Worm (Caenorhabditis elegans): ENCODE measurements around the gene T04A8.7.

Gene T04A8.7

DNA sequence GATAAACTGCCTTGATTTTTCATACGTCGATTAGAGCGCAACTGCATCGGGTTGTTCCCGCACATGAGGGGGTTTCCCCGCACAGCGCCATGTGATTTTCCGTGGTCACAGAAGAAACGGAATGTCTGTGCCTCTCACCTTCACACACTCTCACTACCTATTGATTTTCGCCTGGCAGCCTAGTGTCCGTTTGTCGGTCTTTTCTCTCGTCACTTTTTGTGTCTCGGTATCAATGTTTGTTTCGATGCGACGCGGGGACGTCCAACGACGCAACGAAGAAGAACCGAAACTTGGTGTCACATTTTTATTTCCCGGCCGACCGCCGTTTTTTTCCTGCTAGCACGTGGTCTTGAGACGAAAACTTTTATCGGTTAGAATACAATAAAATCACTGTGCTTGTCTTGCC is 45.8 kb upstream of the T04A8.7 start (continued):
- TF ChIP-seq Y105C5A.15 (GFP tag; IDR thresholded peaks at IDR 0.05) (peak; percentile 76; the same call in 1 of the 2 replicates), ceh-32 (tag; optimal IDR thresholded peaks at IDR 0.05; ENCODE audit: poor library complexity) (no peak), jun-1 (tag; optimal IDR thresholded peaks at IDR 0.05) (peak; percentile 72), zfp-3 (GFP tag; conservative IDR thresholded peaks at IDR 0.05) (0 out of 2 replicates have a peak, but pooled peaks have one; percentile 39), egl-27 (tag; optimal IDR thresholded peaks at IDR 0.05) (peak; percentile 49), F49E8.2 (tag; optimal IDR thresholded peaks at IDR 0.05; ENCODE audit: borderline replicate concordance) (no peak), ZK546.5 (tag; optimal IDR thresholded peaks at IDR 0.05) (no peak), saeg-2 (GFP tag; IDR thresholded peaks at IDR 0.05) (peak; percentile 81), zfp-2 (tag; optimal IDR thresholded peaks at IDR 0.05) (peak; percentile 48), arid-1 (GFP tag; conservative IDR thresholded peaks at IDR 0.05) (peak; percentile 15; the same call in 1 of the 2 replicates)

DNA sequence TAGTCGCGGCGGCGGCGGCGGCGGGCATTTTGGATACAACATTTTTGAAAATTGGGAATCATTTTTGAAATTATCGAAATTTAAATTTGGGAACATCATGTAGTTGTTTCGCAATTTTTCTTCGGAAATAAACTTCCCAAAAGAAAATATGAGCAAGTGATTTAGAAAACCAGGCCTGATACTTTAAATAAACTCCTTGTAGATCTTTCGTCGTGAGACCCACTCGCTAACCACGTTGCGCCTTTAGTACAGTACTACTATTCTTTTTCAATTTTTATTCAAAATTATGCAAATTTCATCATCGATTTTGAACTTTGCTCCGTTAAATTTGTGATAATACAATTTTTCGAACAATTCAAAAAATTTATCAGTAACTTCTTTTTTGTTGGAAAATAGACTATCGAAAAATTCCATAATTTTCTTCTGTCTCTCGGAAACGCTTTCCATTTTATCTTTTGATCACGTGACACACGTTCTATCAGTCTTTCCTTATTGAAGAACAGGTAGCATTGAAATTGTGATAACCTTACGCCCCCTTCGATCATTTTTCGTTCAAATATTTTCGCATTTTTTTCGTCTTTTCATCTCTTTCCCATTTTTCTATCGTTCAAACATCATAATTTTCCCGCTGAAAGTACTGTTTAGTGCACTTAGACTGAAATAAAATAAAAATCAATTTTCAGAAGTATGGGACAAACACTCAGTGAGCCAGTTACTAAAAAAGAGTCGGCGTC is 45.2 kb upstream of the T04A8.7 start, which contains the start of gene ppm-2:
Gene ppm-2 (plus strand): TSS at position 684 of the 734 bp plus-strand sequence.
- TF ChIP-seq unc-62 (GFP tag; optimal IDR thresholded peaks at IDR 0.05 in 1 of 2): no peak
- no peak for TF ChIP-seq unc-62 (tag; optimal IDR thresholded peaks at IDR 0.05)
- no peak for TF ChIP-seq nhr-76 (tag; optimal IDR thresholded peaks at IDR 0.05)
- 0 out of 2 replicates have a peak, but pooled peaks have one; percentile 4 for TF ChIP-seq dmd-9 (GFP tag; IDR thresholded peaks at IDR 0.05)
- no peak for TF ChIP-seq T26A8.4 (GFP tag; IDR thresholded peaks at IDR 0.05)
- 0 out of 2 replicates have a peak, but pooled peaks have one; percentile 45 for TF ChIP-seq zfp-3 (GFP tag; conservative IDR thresholded peaks at IDR 0.05)
- no peak for TF ChIP-seq ZK337.2 (GFP tag; IDR thresholded peaks at IDR 0.05)
- TF ChIP-seq mdl-1 (tag; optimal IDR thresholded peaks at IDR 0.05): peak in 1 of 2 experiments; percentile 10
- no peak for TF ChIP-seq mdt-29 (GFP tag; IDR thresholded peaks at IDR 0.05)
- no peak for TF ChIP-seq hif-1 (tag; optimal IDR thresholded peaks at IDR 0.05)
- TF ChIP-seq pha-4 (GFP tag; IDR thresholded peaks at IDR 0.05): no peak
- TF ChIP-seq pha-4 (tag; optimal IDR thresholded peaks at IDR 0.05): no peak
- TF ChIP-seq lin-13 (GFP tag; optimal IDR thresholded peaks at IDR 0.05): no peak
- no peak for TF ChIP-seq ceh-32 (tag; optimal IDR thresholded peaks at IDR 0.05; ENCODE audit: poor library complexity)
- TF ChIP-seq aly-2 (tag; optimal IDR thresholded peaks at IDR 0.05): no peak
- peak; percentile 77 for TF ChIP-seq dmd-6 (GFP tag; IDR thresholded peaks at IDR 0.05)
- no peak for TF ChIP-seq vab-7 (GFP tag; IDR thresholded peaks at IDR 0.05)
- no peak for TF ChIP-seq jun-1 (tag; optimal IDR thresholded peaks at IDR 0.05)
- peak; percentile 22; the same call in 1 of the 2 replicates for TF ChIP-seq lin-38 (GFP tag; IDR thresholded peaks at IDR 0.05)
- peak; percentile 27 for TF ChIP-seq unc-130 (GFP tag; optimal IDR thresholded peaks at IDR 0.05)
- no peak for TF ChIP-seq lin-15B (tag; optimal IDR thresholded peaks at IDR 0.05)
- no peak for TF ChIP-seq set-16 (GFP tag; IDR thresholded peaks at IDR 0.05)
- no peak for TF ChIP-seq nhr-25 (tag; optimal IDR thresholded peaks at IDR 0.05; ENCODE audit: borderline replicate concordance, insufficient read depth)
- no peak for TF ChIP-seq nhr-237 (tag; optimal IDR thresholded peaks at IDR 0.05)
- no peak for TF ChIP-seq tag-97 (GFP tag; IDR thresholded peaks at IDR 0.05)
- TF ChIP-seq madf-5 (GFP tag; IDR thresholded peaks at IDR 0.05): no peak
- no peak for TF ChIP-seq nhr-11 (tag; optimal IDR thresholded peaks at IDR 0.05)
- TF ChIP-seq ztf-7 (tag; optimal IDR thresholded peaks at IDR 0.05): no peak
- no peak for TF ChIP-seq egl-27 (tag; optimal IDR thresholded peaks at IDR 0.05)
- TF ChIP-seq lin-1 (GFP tag; IDR thresholded peaks at IDR 0.05): 0 out of 2 replicates have a peak, but pooled peaks have one; percentile 38
- TF ChIP-seq F44E2.7 (GFP tag; IDR thresholded peaks at IDR 0.05): no peak
- no peak for TF ChIP-seq lin-39 (tag; optimal IDR thresholded peaks at IDR 0.05)
- no peak for TF ChIP-seq mxl-3 (GFP tag; optimal IDR thresholded peaks at IDR 0.05)
- no peak for TF ChIP-seq hmg-1.1 (GFP tag; IDR thresholded peaks at IDR 0.05)
- 0 out of 2 replicates have a peak, but pooled peaks have one; percentile 9 for TF ChIP-seq tra-1 (GFP tag; IDR thresholded peaks at IDR 0.05)
- TF ChIP-seq ztf-11 (tag; optimal IDR thresholded peaks at IDR 0.05): no peak
- peak; percentile 73 for TF ChIP-seq hlh-30 (tag; optimal IDR thresholded peaks at IDR 0.05; ENCODE audit: insufficient read depth)
- no peak for TF ChIP-seq nhr-111 (GFP tag; optimal IDR thresholded peaks at IDR 0.05)
- no peak for TF ChIP-seq ces-1 (GFP tag; optimal IDR thresholded peaks at IDR 0.05)
- TF ChIP-seq ama-1 (optimal IDR thresholded peaks at IDR 0.05): no peak
- no peak for TF ChIP-seq D1046.2 (GFP tag; IDR thresholded peaks at IDR 0.05)
- no peak for TF ChIP-seq dmd-8 (GFP tag; IDR thresholded peaks at IDR 0.05)

All from whole organism, L4 larva.